Fruit fly (Drosophila melanogaster): ENCODE data around the gene cass.

- no peak for TF ChIP-seq Rel (GFP tag; optimal IDR thresholded peaks at IDR 0.05)
- no peak for TF ChIP-seq Rel (tag; optimal IDR thresholded peaks at IDR 0.05)
- TF ChIP-seq Hnf4 (GFP tag; optimal IDR thresholded peaks at IDR 0.05) = no peak
- TF ChIP-seq usp (GFP tag; optimal IDR thresholded peaks at IDR 0.05) = no peak
- no peak for TF ChIP-seq Vsx2 (GFP tag; optimal IDR thresholded peaks at IDR 0.05; ENCODE audit: partially characterized antibody)
- no peak for TF ChIP-seq lola (GFP tag; optimal IDR thresholded peaks at IDR 0.05)
- no peak for TF ChIP-seq dmrt93B (GFP tag; optimal IDR thresholded peaks at IDR 0.05)
Measured at dm6 chr2L:17452624-17453023, 25.1 kb downstream of the cass start, which contains the start of gene CG5050.
